Worm (Caenorhabditis elegans): Measurements from ENCODE around the gene idpb-4.

The idpb-4 gene

ce11 chrII:8751686-8752085, 14.3 kb upstream of the idpb-4 start, which contains the start of gene atf-2:
atf-2 (plus strand) TSS chrII:8751986.
- no peak for TF ChIP-seq hmg-4 (GFP tag; optimal IDR thresholded peaks at IDR 0.05)
- TF ChIP-seq ama-1 (optimal IDR thresholded peaks at IDR 0.05): no peak
- no peak for TF ChIP-seq ceh-36 (tag; optimal IDR thresholded peaks at IDR 0.05)
- no peak for TF ChIP-seq ceh-13 (GFP tag; optimal IDR thresholded peaks at IDR 0.05)
- TF ChIP-seq tra-4 (tag; optimal IDR thresholded peaks at IDR 0.05): no peak
- TF ChIP-seq hnd-1 (tag; optimal IDR thresholded peaks at IDR 0.05): no peak
- TF ChIP-seq F13C5.2 (tag; optimal IDR thresholded peaks at IDR 0.05): no peak
- no peak for TF ChIP-seq aly-1 (tag; optimal IDR thresholded peaks at IDR 0.05)
- no peak for TF ChIP-seq scrt-1 (GFP tag; IDR thresholded peaks at IDR 0.05)
- no peak for TF ChIP-seq sea-1 (GFP tag; conservative IDR thresholded peaks at IDR 0.05)
- no peak for TF ChIP-seq tbx-11 (GFP tag; IDR thresholded peaks at IDR 0.05)
- TF ChIP-seq B0310.2 (tag; optimal IDR thresholded peaks at IDR 0.05): no peak
- TF ChIP-seq ets-7 (tag; optimal IDR thresholded peaks at IDR 0.05): no peak

ce11 chrII:8751042-8751441, 13.7 kb upstream of the idpb-4 start:
- TF ChIP-seq aly-1 (tag; optimal IDR thresholded peaks at IDR 0.05): no peak
- no peak for TF ChIP-seq tbx-11 (GFP tag; IDR thresholded peaks at IDR 0.05)
- TF ChIP-seq F13C5.2 (tag; optimal IDR thresholded peaks at IDR 0.05): no peak
- TF ChIP-seq tbx-37 (GFP tag; conservative IDR thresholded peaks at IDR 0.05): no peak
- TF ChIP-seq scrt-1 (GFP tag; IDR thresholded peaks at IDR 0.05): no peak
- TF ChIP-seq hnd-1 (tag; optimal IDR thresholded peaks at IDR 0.05): no peak
- no peak for TF ChIP-seq ceh-36 (tag; optimal IDR thresholded peaks at IDR 0.05)
- TF ChIP-seq B0310.2 (tag; optimal IDR thresholded peaks at IDR 0.05): no peak
- TF ChIP-seq sea-1 (GFP tag; conservative IDR thresholded peaks at IDR 0.05): no peak
- TF ChIP-seq pes-1 (GFP tag; IDR thresholded peaks at IDR 0.05): no peak
- TF ChIP-seq ama-1 (optimal IDR thresholded peaks at IDR 0.05): no peak
- no peak for TF ChIP-seq hmbx-1 (tag; optimal IDR thresholded peaks at IDR 0.05)
- no peak for TF ChIP-seq hmg-4 (GFP tag; optimal IDR thresholded peaks at IDR 0.05)
- no peak for TF ChIP-seq flt-1 (GFP tag; IDR thresholded peaks at IDR 0.05)
- no peak for TF ChIP-seq tra-4 (tag; optimal IDR thresholded peaks at IDR 0.05)
- TF ChIP-seq ceh-13 (GFP tag; optimal IDR thresholded peaks at IDR 0.05): no peak

- TF ChIP-seq ama-1 (optimal IDR thresholded peaks at IDR 0.05): no peak
- no peak for TF ChIP-seq tbx-37 (GFP tag; conservative IDR thresholded peaks at IDR 0.05)
- no peak for TF ChIP-seq F13C5.2 (tag; optimal IDR thresholded peaks at IDR 0.05)
- TF ChIP-seq ceh-13 (GFP tag; optimal IDR thresholded peaks at IDR 0.05): no peak
- no peak for TF ChIP-seq hmbx-1 (tag; optimal IDR thresholded peaks at IDR 0.05)
These were observed 12.7 kb upstream of the idpb-4 start for ce11 chrII:8750056-8750455.

ce11 chrII:8749084-8749483, 11.7 kb upstream of the idpb-4 start:
- TF ChIP-seq aly-1 (tag; optimal IDR thresholded peaks at IDR 0.05) (no peak), scrt-1 (GFP tag; IDR thresholded peaks at IDR 0.05) (no peak), B0310.2 (tag; optimal IDR thresholded peaks at IDR 0.05) (no peak), F13C5.2 (tag; optimal IDR thresholded peaks at IDR 0.05) (no peak), pes-1 (GFP tag; IDR thresholded peaks at IDR 0.05) (no peak), hnd-1 (tag; optimal IDR thresholded peaks at IDR 0.05) (no peak), ceh-36 (tag; optimal IDR thresholded peaks at IDR 0.05) (no peak), sea-1 (GFP tag; conservative IDR thresholded peaks at IDR 0.05) (no peak), ceh-13 (GFP tag; optimal IDR thresholded peaks at IDR 0.05) (no peak), tbx-37 (GFP tag; conservative IDR thresholded peaks at IDR 0.05) (no peak), hmg-4 (GFP tag; optimal IDR thresholded peaks at IDR 0.05) (no peak), hmbx-1 (tag; optimal IDR thresholded peaks at IDR 0.05) (no peak), tra-4 (tag; optimal IDR thresholded peaks at IDR 0.05) (no peak)

- TF ChIP-seq tbx-11 (GFP tag; IDR thresholded peaks at IDR 0.05) (no peak), B0310.2 (tag; optimal IDR thresholded peaks at IDR 0.05) (no peak), hmbx-1 (tag; optimal IDR thresholded peaks at IDR 0.05) (no peak), ama-1 (optimal IDR thresholded peaks at IDR 0.05) (no peak)
These were observed 11.3 kb upstream of the idpb-4 start for ce11 chrII:8748638-8749037.

- TF ChIP-seq sea-1 (GFP tag; conservative IDR thresholded peaks at IDR 0.05) (no peak), ama-1 (optimal IDR thresholded peaks at IDR 0.05) (no peak), tbx-37 (GFP tag; conservative IDR thresholded peaks at IDR 0.05) (no peak), tbx-11 (GFP tag; IDR thresholded peaks at IDR 0.05) (no peak), pes-1 (GFP tag; IDR thresholded peaks at IDR 0.05) (no peak), ceh-13 (GFP tag; optimal IDR thresholded peaks at IDR 0.05) (no peak), F13C5.2 (tag; optimal IDR thresholded peaks at IDR 0.05) (peak; percentile 11), ceh-36 (tag; optimal IDR thresholded peaks at IDR 0.05) (no peak), hnd-1 (tag; optimal IDR thresholded peaks at IDR 0.05) (no peak), B0310.2 (tag; optimal IDR thresholded peaks at IDR 0.05) (no peak), aly-1 (tag; optimal IDR thresholded peaks at IDR 0.05) (no peak), hmg-4 (GFP tag; optimal IDR thresholded peaks at IDR 0.05) (peak; percentile 73), tra-4 (tag; optimal IDR thresholded peaks at IDR 0.05) (no peak), flt-1 (GFP tag; IDR thresholded peaks at IDR 0.05) (no peak), ets-7 (tag; optimal IDR thresholded peaks at IDR 0.05) (no peak), scrt-1 (GFP tag; IDR thresholded peaks at IDR 0.05) (peak; percentile 54; the same call in 1 of the 2 replicates)
These were observed 10.6 kb upstream of the idpb-4 start for ce11 chrII:8747939-8748352.

ce11 chrII:8747246-8747938, 10.0 kb upstream of the idpb-4 start:
- 0 out of 2 replicates have a peak, but pooled peaks have one; percentile 54 for TF ChIP-seq tbx-11 (GFP tag; IDR thresholded peaks at IDR 0.05)
- no peak for TF ChIP-seq ets-7 (tag; optimal IDR thresholded peaks at IDR 0.05)
- TF ChIP-seq sea-1 (GFP tag; conservative IDR thresholded peaks at IDR 0.05): 0 out of 2 replicates have a peak, but pooled peaks have one; percentile 21
- TF ChIP-seq flt-1 (GFP tag; IDR thresholded peaks at IDR 0.05): no peak

Data from whole organism, early embryonic.